Fruit fly (Drosophila melanogaster): ENCODE measurements around the gene Ir94e.
A peak's percentile ranks its signal among the peaks of the same experiment; 100 is the strongest.

Gene Ir94e

DNA sequence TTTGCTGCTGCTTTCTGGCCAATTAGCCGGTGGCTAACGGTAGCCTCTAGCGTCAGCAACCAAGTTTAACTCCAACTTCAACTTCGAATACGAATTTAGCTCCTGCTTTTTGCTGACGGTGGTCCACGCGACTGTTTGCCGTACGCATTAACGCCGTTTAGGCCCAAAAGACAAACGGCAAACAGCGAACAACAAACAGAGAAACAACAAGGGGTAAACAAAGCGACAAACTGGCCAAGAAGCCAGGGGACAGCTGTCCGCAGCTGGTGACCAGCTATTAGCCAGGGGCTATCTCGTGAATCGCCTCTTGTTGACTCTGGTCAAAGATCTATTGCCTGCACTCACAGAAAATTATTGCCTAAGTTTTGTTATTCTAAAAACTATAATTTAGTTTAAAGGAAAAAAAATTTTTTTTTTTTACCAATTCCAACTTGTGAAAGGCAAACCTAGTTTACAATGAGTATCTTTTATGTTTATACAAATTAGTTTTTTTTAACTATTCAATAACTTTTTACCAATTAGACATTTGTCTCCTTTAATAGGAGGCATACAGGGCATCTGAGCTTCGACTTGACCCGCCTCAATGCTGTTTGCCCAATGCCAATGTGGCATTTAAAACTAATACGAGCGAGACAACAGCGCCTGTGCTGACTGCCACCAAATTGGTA, 40.1 kb downstream of the Ir94e start (continued):
- TF ChIP-seq CG6854 (GFP tag; optimal IDR thresholded peaks at IDR 0.05) (peak; percentile 9), Hr3 (GFP tag; optimal IDR thresholded peaks at IDR 0.05) (no peak), CG5245 (GFP tag; optimal IDR thresholded peaks at IDR 0.05) (no peak), dmrt99B (tag; optimal IDR thresholded peaks at IDR 0.05) (peak; percentile 26), chif (GFP tag; optimal IDR thresholded peaks at IDR 0.05) (no peak), CG17359 (tag; optimal IDR thresholded peaks at IDR 0.05) (peak; percentile 30), Myb (GFP tag; optimal IDR thresholded peaks at IDR 0.05) (no peak), Poxn (GFP tag; IDR thresholded peaks at IDR 0.05) (no peak), CG12942 (GFP tag; optimal IDR thresholded peaks at IDR 0.05) (no peak), Bteb2 (GFP tag; optimal IDR thresholded peaks at IDR 0.05) (no peak), lab (GFP tag; optimal IDR thresholded peaks at IDR 0.05) (peak; percentile 52), fd102C (GFP tag; optimal IDR thresholded peaks at IDR 0.05) (no peak), CG16813 (GFP tag; IDR thresholded peaks at IDR 0.05; ENCODE audit: partially characterized antibody) (no peak), bab2 (GFP tag; optimal IDR thresholded peaks at IDR 0.05) (peak; percentile 17), gem (tag; optimal IDR thresholded peaks at IDR 0.05) (peak; percentile 38), CG15073 (GFP tag; optimal IDR thresholded peaks at IDR 0.05) (no peak), CG7839 (tag; optimal IDR thresholded peaks at IDR 0.05) (no peak), mam (GFP tag; optimal IDR thresholded peaks at IDR 0.05) (no peak), Nf-YB (GFP tag; optimal IDR thresholded peaks at IDR 0.05) (no peak), scrt (GFP tag; optimal IDR thresholded peaks at IDR 0.05) (no peak), CG13775 (GFP tag; optimal IDR thresholded peaks at IDR 0.05) (no peak), E2f1 (GFP tag; IDR thresholded peaks at IDR 0.05) (peak; percentile 29; the same call in 1 of the 2 replicates), CG18011 (GFP tag; optimal IDR thresholded peaks at IDR 0.05) (no peak), shn (GFP tag; optimal IDR thresholded peaks at IDR 0.05) (no peak), Deaf1 (tag; optimal IDR thresholded peaks at IDR 0.05) (no peak), CG17361 (GFP tag; IDR thresholded peaks at IDR 0.05) (no peak), D19A (tag; optimal IDR thresholded peaks at IDR 0.05) (peak; percentile 66), hth (optimal IDR thresholded peaks at IDR 0.05) (no peak), Doc2 (GFP tag; IDR thresholded peaks at IDR 0.05) (no peak), chm (GFP tag; IDR thresholded peaks at IDR 0.05) (no peak), croc (GFP tag; conservative IDR thresholded peaks at IDR 0.05) (no peak), row (GFP tag; IDR thresholded peaks at IDR 0.05) (no peak), chinmo (GFP tag; IDR thresholded peaks at IDR 0.05; ENCODE audit: partially characterized antibody) (no peak), CG14050 (GFP tag; IDR thresholded peaks at IDR 0.05) (no peak), tgo (GFP tag; IDR thresholded peaks at IDR 0.05) (no peak), CG9215 (GFP tag; IDR thresholded peaks at IDR 0.05) (no peak), CG4730 (GFP tag; IDR thresholded peaks at IDR 0.05) (no peak), CG31224 (GFP tag; IDR thresholded peaks at IDR 0.05) (0 out of 2 replicates have a peak, but pooled peaks have one; percentile 14), CG31441 (GFP tag; IDR thresholded peaks at IDR 0.05) (peak; percentile 40; the same call in 1 of the 2 replicates), sna (GFP tag; IDR thresholded peaks at IDR 0.05; ENCODE audit: partially characterized antibody) (no peak), CG1792 (GFP tag; optimal IDR thresholded peaks at IDR 0.05) (no peak), Dll (GFP tag; IDR thresholded peaks at IDR 0.05; ENCODE audit: partially characterized antibody) (no peak), slou (GFP tag; optimal IDR thresholded peaks at IDR 0.05) (no peak), Ptx1 (GFP tag; IDR thresholded peaks at IDR 0.05) (no peak), CG15514 (GFP tag; optimal IDR thresholded peaks at IDR 0.05) (peak; percentile 3), CG3726 (GFP tag; IDR thresholded peaks at IDR 0.05) (no peak), ftz-f1 (GFP tag; optimal IDR thresholded peaks at IDR 0.05) (no peak), CG13894 (tag; optimal IDR thresholded peaks at IDR 0.05) (no peak), Oaz (GFP tag; IDR thresholded peaks at IDR 0.05) (no peak), Mad (GFP tag; optimal IDR thresholded peaks at IDR 0.05) (no peak), CG32532 (GFP tag; IDR thresholded peaks at IDR 0.05) (no peak)

All from whole organism, embryonic.